Worm (Caenorhabditis elegans): Measurements from ENCODE around the gene str-130.

DNA sequence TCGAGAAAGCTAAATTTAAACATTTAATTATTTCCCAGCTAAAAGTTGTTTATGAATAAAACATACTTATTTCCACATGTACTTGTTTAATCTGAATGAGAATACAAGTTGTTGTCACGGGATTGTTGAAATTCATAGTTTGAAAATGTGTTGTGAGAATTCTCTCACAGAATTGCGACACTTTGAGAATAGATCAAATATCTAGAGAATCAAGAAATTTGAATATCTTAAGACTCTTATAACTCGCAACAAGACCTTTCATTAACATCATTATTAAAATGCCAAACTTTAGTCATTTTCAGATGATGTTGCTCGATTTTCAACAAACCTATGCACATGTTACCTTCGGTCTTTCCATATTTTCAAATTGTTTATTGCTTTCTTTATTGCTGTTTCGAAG is 12.5 kb upstream of the str-130 start, which contains the start of gene str-90:
- no peak for TF ChIP-seq ama-1 (optimal IDR thresholded peaks at IDR 0.05)
- TF ChIP-seq flt-1 (GFP tag; IDR thresholded peaks at IDR 0.05) = no peak
- no peak for TF ChIP-seq F13C5.2 (tag; optimal IDR thresholded peaks at IDR 0.05)
- no peak for TF ChIP-seq tbx-37 (GFP tag; conservative IDR thresholded peaks at IDR 0.05)
- no peak for TF ChIP-seq scrt-1 (GFP tag; IDR thresholded peaks at IDR 0.05)
- no peak for TF ChIP-seq hnd-1 (tag; optimal IDR thresholded peaks at IDR 0.05)
- TF ChIP-seq ceh-36 (tag; optimal IDR thresholded peaks at IDR 0.05) = no peak
- no peak for TF ChIP-seq ets-7 (tag; optimal IDR thresholded peaks at IDR 0.05)
- TF ChIP-seq B0310.2 (tag; optimal IDR thresholded peaks at IDR 0.05) = no peak
- TF ChIP-seq hmg-4 (GFP tag; optimal IDR thresholded peaks at IDR 0.05) = no peak

Data from whole organism, early embryonic.